Fruit fly (Drosophila melanogaster) whole organism, pupa: ENCODE measurements around the gene Osbp.

Experiments
- CG12605 ChIP-seq: fragments of 200-800 bp; sonication (Bioruptor generic); IDR thresholded peaks from 2 replicates; pipeline ENCODE4 v1.3.6; 2022; ENCODE audit warnings: missing biosample characterization, missing genetic modification characterization
- CG17806 ChIP-seq: fragments of 200-800 bp; sonication (Bioruptor generic); optimal IDR thresholded peaks from 2 replicates; lab custom pipeline; 2018; ENCODE audit warnings: missing biosample characterization, mild to moderate bottlenecking, missing genetic modification characterization, moderate library complexity
- CG32121 ChIP-seq: fragments of 200-800 bp; sonication (Bioruptor generic); IDR thresholded peaks from 2 replicates; pipeline ENCODE4 v1.3.6; 2022; ENCODE audit warnings: missing biosample characterization, missing genetic modification characterization
- CG4496 ChIP-seq: fragments of 200-800 bp; sonication (Bioruptor generic); IDR thresholded peaks from 3 replicates; pipeline ENCODE4 v1.3.6; 2022; ENCODE audit warnings: missing biosample characterization, missing genetic modification characterization
- CG8301 ChIP-seq: fragments of 200-800 bp; sonication (Bioruptor generic); optimal IDR thresholded peaks from 2 replicates; lab custom pipeline; 2018; ENCODE audit warnings: missing biosample characterization, mild to moderate bottlenecking, missing genetic modification characterization
- D1 ChIP-seq: fragments of 200-800 bp; sonication (Bioruptor generic); optimal IDR thresholded peaks from 2 replicates; lab custom pipeline; 2018; ENCODE audit warnings: missing biosample characterization, mild to moderate bottlenecking, missing genetic modification characterization, moderate library complexity
- EcR ChIP-seq: fragments of 200-800 bp; sonication (Bioruptor generic); optimal IDR thresholded peaks from 3 replicates; lab custom pipeline; 2019; ENCODE audit warnings: missing biosample characterization, missing genetic modification characterization, mild to moderate bottlenecking, moderate library complexity, missing genetic modification reagents
- Snoo ChIP-seq: fragments of 200-800 bp; sonication (Bioruptor generic); optimal IDR thresholded peaks from 3 replicates; lab custom pipeline; 2017; ENCODE audit warnings: missing biosample characterization, mild to moderate bottlenecking, missing genetic modification characterization, inconsistent platforms
- fd96Ca ChIP-seq: fragments of 200-800 bp; sonication (Bioruptor generic); IDR thresholded peaks from 3 replicates; pipeline ENCODE4 v1.3.6; 2022; ENCODE audit warnings: missing biosample characterization, missing genetic modification characterization
- rn ChIP-seq: fragments of 200-800 bp; sonication (Bioruptor generic); IDR thresholded peaks from 2 replicates; pipeline ENCODE4 v1.3.6; 2022; ENCODE audit warnings: missing biosample characterization, missing genetic modification characterization

- TF ChIP-seq fd96Ca (GFP tag; lab: Robert Waterston, UW) (no peak), rn (no peak), CG12605 (GFP tag; lab: Robert Waterston, UW) (no peak), EcR (GFP tag; lab: Kevin White, UChicago) (peak; percentile 25), CG8301 (tag; lab: Kevin White, UChicago) (no peak), Snoo (no peak), CG17806 (tag; lab: Kevin White, UChicago) (no peak), CG4496 (no peak), D1 (tag; lab: Kevin White, UChicago) (no peak), CG32121 (no peak)
Observed at dm6 chr3R:24947332-24947731, 9.3 kb upstream of the Osbp start, which contains the start of gene mah.
